Worm (Caenorhabditis elegans) whole organism, L2 larva: ENCODE measurements around the gene B0034.1.
A peak's percentile ranks its signal among the peaks of the same experiment; 100 is the strongest.

Experiments
- C34F6.9 ChIP-seq: fragments of 150-350 bp; optimal IDR thresholded peaks from 2 replicates; lab custom pipeline; 2014; ENCODE audit warnings: missing biosample characterization, missing genetic modification characterization
- F13H6.1 ChIP-seq: sonication (generic microtip); optimal IDR thresholded peaks from 2 replicates; lab custom pipeline; 2016; ENCODE audit warnings: missing genetic modification characterization, missing compliant biosample characterization
- R02D3.7 ChIP-seq: fragments of 150-350 bp; optimal IDR thresholded peaks from 2 replicates; lab custom pipeline; 2014; ENCODE audit warnings: missing biosample characterization, missing genetic modification characterization
- Y55F3AM.14 ChIP-seq: fragments of 200-800 bp; sonication (Bioruptor generic); optimal IDR thresholded peaks from 2 replicates; lab custom pipeline; 2018; ENCODE audit warnings: mild to moderate bottlenecking, missing genetic modification characterization, missing compliant biosample characterization
- ZK546.5 ChIP-seq: sonication (generic microtip); optimal IDR thresholded peaks from 2 replicates; lab custom pipeline; 2017; ENCODE audit warnings: missing biosample characterization, missing genetic modification characterization
- alr-1 ChIP-seq: fragments of 150-350 bp; optimal IDR thresholded peaks from 2 replicates; lab custom pipeline; 2014; ENCODE audit warnings: missing biosample characterization, missing genetic modification characterization
- aly-2 ChIP-seq: fragments of 150-350 bp; optimal IDR thresholded peaks from 2 replicates; lab custom pipeline; 2014; ENCODE audit warnings: missing biosample characterization, missing genetic modification characterization
- ama-1 ChIP-seq: fragments of 150-350 bp; optimal IDR thresholded peaks from 2 replicates; lab custom pipeline; 2018; ENCODE audit warnings: inconsistent platforms
- blmp-1 ChIP-seq: sonication (generic microtip); optimal IDR thresholded peaks from 2 replicates; lab custom pipeline; 2017; ENCODE audit warnings: missing genetic modification characterization, mild to moderate bottlenecking, missing compliant biosample characterization, antibody characterized with exemption, moderate library complexity; ENCODE audit not compliant: insufficient read depth
- crh-2 ChIP-seq: sonication (generic microtip); optimal IDR thresholded peaks from 2 replicates; lab custom pipeline; 2017; ENCODE audit warnings: missing biosample characterization, missing genetic modification characterization
- dmd-4 ChIP-seq: sonication (generic microtip); optimal IDR thresholded peaks from 2 replicates; lab custom pipeline; 2017; ENCODE audit warnings: missing biosample characterization, missing genetic modification characterization
- egl-27 ChIP-seq: sonication (generic microtip); optimal IDR thresholded peaks from 3 replicates; lab custom pipeline; 2017; ENCODE audit warnings: missing biosample characterization, missing genetic modification reagents, missing genetic modification characterization
- elt-1 ChIP-seq: fragments of 150-350 bp; optimal IDR thresholded peaks from 2 replicates; lab custom pipeline; 2014; ENCODE audit warnings: missing biosample characterization, missing genetic modification characterization
- elt-3 ChIP-seq: sonication (generic microtip); optimal IDR thresholded peaks from 2 replicates; lab custom pipeline; 2017; ENCODE audit warnings: missing biosample characterization, missing genetic modification characterization
- gmeb-1 ChIP-seq: fragments of 150-350 bp; optimal IDR thresholded peaks from 2 replicates; lab custom pipeline; 2014; ENCODE audit warnings: missing biosample characterization, missing genetic modification characterization
- lin-13 ChIP-seq: fragments of 150-350 bp; optimal IDR thresholded peaks from 2 replicates; lab custom pipeline; 2014; ENCODE audit warnings: missing biosample characterization, missing genetic modification reagents, missing genetic modification characterization
- lin-39 ChIP-seq: fragments of 150-350 bp; optimal IDR thresholded peaks from 2 replicates; lab custom pipeline; 2014; ENCODE audit warnings: missing biosample characterization, missing genetic modification reagents, missing genetic modification characterization
- lsy-2 ChIP-seq, 2 experiments: fragments of 150-350 bp in 1 of 2; sonication (generic microtip) in 1 of 2; optimal IDR thresholded peaks; 2 replicates each; lab custom pipeline; 2014 to 2017; ENCODE audit warnings: missing biosample characterization in 2 of 2, missing genetic modification characterization in 2 of 2
- mab-5 ChIP-seq: fragments of 150-350 bp; optimal IDR thresholded peaks from 2 replicates; lab custom pipeline; 2014; ENCODE audit warnings: missing biosample characterization, missing genetic modification characterization
- mbf-1 ChIP-seq: sonication (generic microtip); optimal IDR thresholded peaks from 2 replicates; lab custom pipeline; 2017; ENCODE audit warnings: missing biosample characterization, missing genetic modification characterization
- nhr-11 ChIP-seq: fragments of 150-350 bp; optimal IDR thresholded peaks from 2 replicates; lab custom pipeline; 2014; ENCODE audit warnings: missing biosample characterization, missing genetic modification characterization
- nhr-12 ChIP-seq: fragments of 150-350 bp; optimal IDR thresholded peaks from 2 replicates; lab custom pipeline; 2014; ENCODE audit warnings: missing biosample characterization, missing genetic modification characterization
- nhr-25 ChIP-seq: fragments of 150-350 bp; sonication (generic microtip); optimal IDR thresholded peaks from 3 replicates; lab custom pipeline; 2014; ENCODE audit warnings: missing biosample characterization, missing genetic modification characterization
- nhr-77 ChIP-seq: fragments of 150-350 bp; optimal IDR thresholded peaks from 2 replicates; lab custom pipeline; 2014; ENCODE audit warnings: missing biosample characterization, missing genetic modification characterization
- peb-1 ChIP-seq: fragments of 150-350 bp; optimal IDR thresholded peaks from 2 replicates; lab custom pipeline; 2014; ENCODE audit warnings: missing biosample characterization, missing genetic modification characterization
- sem-4 ChIP-seq: fragments of 150-350 bp; optimal IDR thresholded peaks from 2 replicates; lab custom pipeline; 2014; ENCODE audit warnings: missing biosample characterization, missing genetic modification reagents, missing genetic modification characterization
- skn-1 ChIP-seq: sonication (generic microtip); optimal IDR thresholded peaks from 2 replicates; lab custom pipeline; 2017; ENCODE audit warnings: missing biosample characterization, missing genetic modification characterization
- sma-3 ChIP-seq: sonication (generic microtip); optimal IDR thresholded peaks from 2 replicates; lab custom pipeline; 2016; ENCODE audit warnings: missing genetic modification reagents, missing genetic modification characterization, missing compliant biosample characterization
- sma-9 ChIP-seq, 2 experiments: fragments of 150-350 bp in 1 of 2; sonication (generic microtip) in 1 of 2; optimal IDR thresholded peaks; 2 replicates each; lab custom pipeline; 2014 to 2016; ENCODE audit warnings: missing genetic modification characterization in 2 of 2, mild to moderate bottlenecking in 1 of 2, missing biosample characterization in 1 of 2, missing compliant biosample characterization in 1 of 2, missing genetic modification reagents in 1 of 2, moderate library complexity in 1 of 2
- snpc-4 ChIP-seq: fragments of 150-350 bp; optimal IDR thresholded peaks from 2 replicates; lab custom pipeline; 2014; ENCODE audit warnings: missing biosample characterization, missing genetic modification characterization
- unc-39 ChIP-seq: fragments of 150-350 bp; optimal IDR thresholded peaks from 2 replicates; lab custom pipeline; 2014; ENCODE audit warnings: missing biosample characterization, missing genetic modification characterization
- unc-55 ChIP-seq: fragments of 150-350 bp; sonication (generic microtip); optimal IDR thresholded peaks from 3 replicates; lab custom pipeline; 2014; ENCODE audit warnings: missing biosample characterization, missing genetic modification reagents, missing genetic modification characterization
- unc-62 ChIP-seq: fragments of 150-350 bp; optimal IDR thresholded peaks from 2 replicates; lab custom pipeline; 2014; ENCODE audit warnings: missing biosample characterization, missing genetic modification reagents, missing genetic modification characterization
- zag-1 ChIP-seq: fragments of 150-350 bp; optimal IDR thresholded peaks from 2 replicates; lab custom pipeline; 2014; ENCODE audit warnings: missing biosample characterization, missing genetic modification characterization
- ztf-1 ChIP-seq: fragments of 200-800 bp; sonication (Bioruptor generic); conservative IDR thresholded peaks from 2 replicates; pipeline ENCODE4 v1.3.6; 2022; ENCODE audit warnings: missing genetic modification characterization, missing compliant biosample characterization
- ztf-11 ChIP-seq: sonication (generic microtip); optimal IDR thresholded peaks from 2 replicates; lab custom pipeline; 2017; ENCODE audit warnings: missing biosample characterization, missing genetic modification characterization
- ztf-4 ChIP-seq: fragments of 150-350 bp; optimal IDR thresholded peaks from 2 replicates; lab custom pipeline; 2014; ENCODE audit warnings: missing biosample characterization, missing genetic modification characterization

Gene B0034.1

DNA sequence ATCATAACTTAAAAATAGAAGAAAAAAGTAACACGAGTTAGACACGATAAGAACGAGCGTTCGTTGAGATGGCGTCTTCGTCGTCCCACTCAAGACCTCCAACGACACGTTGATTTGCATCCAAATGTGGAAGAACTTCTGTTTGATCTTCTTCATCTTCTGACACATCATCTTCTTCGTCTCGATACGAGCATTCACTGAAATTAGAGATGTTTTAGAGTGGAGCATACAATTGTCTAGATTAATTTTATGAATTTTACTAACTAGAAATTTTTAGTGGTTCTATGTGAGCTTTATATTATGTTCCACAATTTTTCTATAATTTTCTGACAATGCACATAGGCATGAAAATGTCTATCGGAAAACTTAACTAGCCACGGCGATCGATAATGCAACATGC is 22.3 kb upstream of the B0034.1 start:
- TF ChIP-seq skn-1: no peak
- no peak for TF ChIP-seq unc-62 (GFP tag; lab: Kevin White, UChicago)
- no peak for TF ChIP-seq mbf-1
- no peak for TF ChIP-seq sem-4 (tag; lab: Kevin White, UChicago)
- no peak for TF ChIP-seq ztf-1
- no peak for TF ChIP-seq alr-1 (tag; lab: Kevin White, UChicago)
- TF ChIP-seq aly-2 (tag; lab: Kevin White, UChicago): no peak
- no peak for TF ChIP-seq crh-2 (tag; lab: Kevin White, UChicago)
- TF ChIP-seq zag-1 (tag; lab: Kevin White, UChicago): no peak
- no peak for TF ChIP-seq sma-3 (GFP tag; lab: Kevin White, UChicago)
- TF ChIP-seq ZK546.5 (tag; lab: Kevin White, UChicago): no peak
- no peak for TF ChIP-seq gmeb-1
- TF ChIP-seq ztf-4: no peak
- no peak for TF ChIP-seq egl-27 (tag; lab: Kevin White, UChicago)
- TF ChIP-seq lin-13 (GFP tag; lab: Kevin White, UChicago): no peak
- TF ChIP-seq nhr-12: no peak
- no peak for TF ChIP-seq nhr-11 (tag; lab: Kevin White, UChicago)
- TF ChIP-seq lin-39 (tag; lab: Kevin White, UChicago): no peak

ce11 chrII:5946438-5946837 is 21.7 kb upstream of the B0034.1 start:
- no peak for TF ChIP-seq lsy-2 (tag; optimal IDR thresholded peaks at IDR 0.05; lab: Kevin White, UChicago)
- no peak for TF ChIP-seq R02D3.7 (tag; lab: Kevin White, UChicago)
- TF ChIP-seq unc-62 (GFP tag; lab: Kevin White, UChicago): no peak
- TF ChIP-seq elt-3: no peak
- TF ChIP-seq ama-1 (lab: Kevin White, UChicago): no peak
- no peak for TF ChIP-seq nhr-77 (tag; lab: Kevin White, UChicago)
- no peak for TF ChIP-seq nhr-11 (tag; lab: Kevin White, UChicago)
- TF ChIP-seq mab-5 (tag; lab: Kevin White, UChicago): no peak
- TF ChIP-seq elt-1 (tag; lab: Kevin White, UChicago): no peak
- no peak for TF ChIP-seq snpc-4 (tag; lab: Kevin White, UChicago)
- TF ChIP-seq ztf-11 (tag; lab: Kevin White, UChicago): no peak
- no peak for TF ChIP-seq unc-39 (tag; lab: Kevin White, UChicago)

ce11 chrII:5948681-5949080 is 19.5 kb upstream of the B0034.1 start:
- TF ChIP-seq F13H6.1: peak; percentile 29
- TF ChIP-seq unc-55: peak; percentile 29
- no peak for TF ChIP-seq elt-3
- TF ChIP-seq egl-27 (tag; lab: Kevin White, UChicago): no peak
- TF ChIP-seq nhr-12: no peak
- TF ChIP-seq Y55F3AM.14 (GFP tag; lab: Kevin White, UChicago): peak; percentile 4
- TF ChIP-seq nhr-25 (tag; lab: Kevin White, UChicago): no peak
- TF ChIP-seq peb-1 (tag; lab: Kevin White, UChicago): no peak
- peak; percentile 36 for TF ChIP-seq C34F6.9 (tag; lab: Kevin White, UChicago)
- peak; percentile 32 for TF ChIP-seq zag-1 (tag; lab: Kevin White, UChicago)
- peak; percentile 22 for TF ChIP-seq sma-9 (GFP tag; optimal IDR thresholded peaks at IDR 0.05; lab: Kevin White, UChicago)
- no peak for TF ChIP-seq sma-9 (tag; optimal IDR thresholded peaks at IDR 0.05; lab: Kevin White, UChicago)

- TF ChIP-seq gmeb-1: no peak
- no peak for TF ChIP-seq dmd-4 (tag; lab: Kevin White, UChicago)
- TF ChIP-seq aly-2 (tag; lab: Kevin White, UChicago): no peak
Measured at ce11 chrII:5950657-5951056, 17.5 kb upstream of the B0034.1 start.

DNA sequence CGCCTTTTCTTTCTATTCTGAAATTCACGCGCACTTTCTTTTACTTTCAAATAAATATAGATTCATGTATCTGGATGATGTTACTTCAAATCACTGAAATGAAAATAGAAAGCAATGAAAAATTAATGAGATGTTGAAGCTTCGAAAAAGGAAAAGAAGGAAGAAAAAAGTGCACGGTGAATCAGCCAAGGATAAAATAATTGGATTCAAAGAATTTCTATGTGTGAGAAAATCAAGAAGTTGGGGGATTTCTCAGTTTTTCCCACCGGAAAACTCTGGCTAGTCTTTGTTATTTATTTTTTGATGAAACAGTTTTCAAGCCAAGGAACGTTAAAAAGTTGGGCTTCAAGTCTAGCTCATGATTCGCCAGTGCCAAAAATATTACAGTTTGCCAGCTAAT is 16.4 kb upstream of the B0034.1 start:
- no peak for TF ChIP-seq F13H6.1
- TF ChIP-seq blmp-1 (tag; lab: Kevin White, UChicago): no peak
